Worm (Caenorhabditis elegans) whole organism, L1 larva: Measurements from ENCODE around the gene kcc-1.

Experiments
- F16B12.6 ChIP-seq: fragments of 150-350 bp; optimal IDR thresholded peaks from 2 replicates; lab custom pipeline; 2014; ENCODE audit warnings: missing biosample characterization, missing genetic modification characterization
- aly-2 ChIP-seq: fragments of 150-350 bp; optimal IDR thresholded peaks from 2 replicates; lab custom pipeline; 2014; ENCODE audit warnings: missing biosample characterization, missing genetic modification characterization
- blmp-1 ChIP-seq: fragments of 150-350 bp; optimal IDR thresholded peaks from 2 replicates; lab custom pipeline; 2014; ENCODE audit warnings: missing biosample characterization, missing genetic modification characterization
- ceh-88 ChIP-seq: fragments of 200-800 bp; sonication (Bioruptor generic); IDR thresholded peaks from 2 replicates; pipeline ENCODE4 v1.3.6; 2022; ENCODE audit warnings: missing genetic modification characterization, missing compliant biosample characterization
- ces-1 ChIP-seq: fragments of 150-350 bp; optimal IDR thresholded peaks from 2 replicates; lab custom pipeline; 2014; ENCODE audit warnings: missing biosample characterization, missing genetic modification reagents, missing genetic modification characterization
- dpl-1 ChIP-seq, 3 experiments: fragments of 150-350 bp in 2 of 3; sonication (generic microtip) in 1 of 3; optimal IDR thresholded peaks; 2 replicates each; lab custom pipeline; 2014 to 2017; ENCODE audit warnings: missing biosample characterization in 3 of 3, missing genetic modification characterization in 3 of 3, missing genetic modification reagents in 3 of 3
- fkh-4 ChIP-seq: sonication (generic microtip); optimal IDR thresholded peaks from 2 replicates; lab custom pipeline; 2016; ENCODE audit warnings: missing compliant biosample characterization, missing genetic modification characterization, borderline replicate concordance
- lin-13 ChIP-seq: fragments of 150-350 bp; optimal IDR thresholded peaks from 2 replicates; lab custom pipeline; 2014; ENCODE audit warnings: missing biosample characterization, missing genetic modification reagents, missing genetic modification characterization
- lir-3 ChIP-seq: sonication (generic microtip); optimal IDR thresholded peaks from 2 replicates; lab custom pipeline; 2016; ENCODE audit warnings: mild to moderate bottlenecking, missing genetic modification characterization, moderate library complexity, missing compliant biosample characterization; ENCODE audit not compliant: poor library complexity
- pqm-1 ChIP-seq: sonication (generic microtip); optimal IDR thresholded peaks from 3 replicates; lab custom pipeline; 2017; ENCODE audit warnings: missing biosample characterization, missing genetic modification characterization
- ztf-11 ChIP-seq, 2 experiments: sonication (generic microtip); optimal IDR thresholded peaks; 2 replicates each; lab custom pipeline; 2016 to 2017; ENCODE audit warnings: missing genetic modification characterization in 2 of 2, missing biosample characterization in 1 of 2, missing compliant biosample characterization in 1 of 2

ce11 chrIV:7176887-7177286 lies 29.2 kb upstream of the kcc-1 start, which contains the start of gene str-44:
- TF ChIP-seq ztf-11 (tag; optimal IDR thresholded peaks at IDR 0.05; lab: Kevin White, UChicago): no peak
- no peak for TF ChIP-seq lin-13 (GFP tag; lab: Kevin White, UChicago)
- no peak for TF ChIP-seq aly-2 (tag; lab: Kevin White, UChicago)
- no peak for TF ChIP-seq pqm-1 (tag; lab: Kevin White, UChicago)
- TF ChIP-seq blmp-1: no peak
- TF ChIP-seq fkh-4 (tag; lab: Kevin White, UChicago): no peak
- TF ChIP-seq ces-1 (GFP tag; lab: Kevin White, UChicago): no peak
- no peak for TF ChIP-seq F16B12.6
- TF ChIP-seq dpl-1 (GFP tag; optimal IDR thresholded peaks at IDR 0.05; lab: Kevin White, UChicago): no peak
- TF ChIP-seq lir-3 (tag; lab: Kevin White, UChicago): no peak
- TF ChIP-seq ceh-88: no peak
